Worm (Caenorhabditis elegans) whole organism, L1 larva: Measurements from ENCODE around the gene sra-14.

Experiments used
- alr-1 ChIP-seq: fragments of 200-800 bp; sonication (Bioruptor generic); optimal IDR thresholded peaks from 2 replicates; lab custom pipeline; 2018; ENCODE audit warnings: borderline replicate concordance, mild to moderate bottlenecking, missing genetic modification characterization, missing compliant biosample characterization
- egl-27 ChIP-seq, 2 experiments: fragments of 150-350 bp in 1 of 2; sonication (generic microtip); optimal IDR thresholded peaks; 3 replicates each; lab custom pipeline; 2017 to 2018; ENCODE audit warnings: missing biosample characterization in 2 of 2, missing genetic modification characterization in 2 of 2, missing genetic modification reagents in 2 of 2
- lin-13 ChIP-seq: fragments of 150-350 bp; optimal IDR thresholded peaks from 2 replicates; lab custom pipeline; 2014; ENCODE audit warnings: missing biosample characterization, missing genetic modification reagents, missing genetic modification characterization
- lin-14 ChIP-seq: fragments of 200-800 bp; sonication (Bioruptor generic); optimal IDR thresholded peaks from 2 replicates; lab custom pipeline; 2018; ENCODE audit warnings: mild to moderate bottlenecking, missing genetic modification characterization, moderate library complexity, missing compliant biosample characterization
- skn-1 ChIP-seq: fragments of 150-350 bp; optimal IDR thresholded peaks from 2 replicates; lab custom pipeline; 2014; ENCODE audit warnings: missing biosample characterization, missing genetic modification characterization
- unc-62 ChIP-seq: fragments of 150-350 bp; optimal IDR thresholded peaks from 2 replicates; lab custom pipeline; 2014; ENCODE audit warnings: missing biosample characterization, missing genetic modification reagents, missing genetic modification characterization

DNA sequence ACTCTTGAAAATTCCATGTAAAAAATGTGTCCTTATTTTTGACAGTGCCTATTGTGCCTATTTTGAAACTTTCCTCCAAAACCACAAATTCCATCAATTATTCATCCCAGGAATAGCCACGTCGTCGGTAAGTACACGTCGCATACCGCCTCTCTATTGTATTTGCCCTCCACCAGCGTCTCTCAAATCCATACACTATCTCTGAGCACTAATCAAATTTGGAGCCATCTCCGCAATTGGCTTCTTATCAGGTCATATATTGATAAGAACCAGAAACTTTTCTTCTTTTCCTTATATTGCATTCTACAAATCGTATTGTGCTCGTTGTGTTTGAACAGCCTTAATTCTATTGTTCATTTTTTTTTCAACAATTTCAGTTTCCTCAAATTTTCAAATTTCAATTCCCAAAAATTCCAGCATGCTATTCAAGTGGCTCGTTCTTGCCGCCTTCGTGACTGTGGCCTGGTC is 46.4 kb downstream of the sra-14 start, which contains the start of gene dct-18:
- TF ChIP-seq lin-13 (GFP tag; lab: Kevin White, UChicago) (no peak), skn-1 (tag; lab: Kevin White, UChicago) (no peak), lin-14 (GFP tag; lab: Kevin White, UChicago) (no peak), unc-62 (GFP tag; lab: Kevin White, UChicago) (no peak), alr-1 (tag; lab: Kevin White, UChicago) (no peak), egl-27 (tag; optimal IDR thresholded peaks at IDR 0.05; lab: Kevin White, UChicago) (no peak)
